Worm (Caenorhabditis elegans): ENCODE results near the gene K09G1.1.

DNA sequence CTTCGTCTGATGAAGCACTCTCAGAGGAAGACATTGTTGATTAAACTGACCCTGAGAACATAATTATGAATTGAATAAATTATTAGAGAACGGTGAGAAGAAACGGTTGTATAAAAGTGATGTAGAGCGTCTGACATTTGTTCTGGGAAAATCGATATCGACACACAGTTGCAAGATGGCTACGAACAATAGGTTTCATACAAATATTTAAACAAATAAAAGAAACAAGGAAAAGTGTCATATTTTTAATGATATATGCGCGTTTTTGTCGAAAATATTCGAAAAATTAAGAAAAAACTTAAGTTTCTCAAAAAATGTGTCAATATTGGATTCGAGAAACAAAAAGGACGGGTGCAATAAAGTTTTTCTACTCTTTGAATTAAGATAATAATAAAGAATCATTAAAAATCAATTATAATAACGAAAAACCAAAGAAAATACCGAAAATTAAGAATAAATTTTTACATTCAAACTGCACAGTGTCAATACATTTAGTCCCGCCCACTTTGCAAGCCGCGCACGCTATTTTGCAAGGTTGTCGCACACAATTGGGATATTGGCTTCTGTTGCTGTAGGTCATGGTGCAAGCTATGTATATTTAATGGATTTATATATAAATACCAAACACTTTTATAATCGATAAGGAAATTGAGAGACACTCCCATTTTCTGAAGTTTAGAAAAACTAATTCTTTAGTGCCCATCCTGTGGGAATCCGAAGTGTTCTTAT, 587 bp upstream of the K09G1.1 start, which contains the start of gene rtfo-1:
- TF ChIP-seq tab-1 (GFP tag; IDR thresholded peaks at IDR 0.05) (no peak), ref-1 (GFP tag; conservative IDR thresholded peaks at IDR 0.05) (no peak), flt-1 (GFP tag; IDR thresholded peaks at IDR 0.05) (peak; percentile 84), ztf-29 (GFP tag; IDR thresholded peaks at IDR 0.05) (peak; percentile 80; the same call in 1 of the 2 replicates), ztf-23 (GFP tag; IDR thresholded peaks at IDR 0.05) (peak; percentile 82), cog-1 (tag; optimal IDR thresholded peaks at IDR 0.05) (peak; percentile 55)

Data from whole organism, midembryonic.